Worm (Caenorhabditis elegans): Measurements from ENCODE around the gene Y61A9LA.3.

DNA sequence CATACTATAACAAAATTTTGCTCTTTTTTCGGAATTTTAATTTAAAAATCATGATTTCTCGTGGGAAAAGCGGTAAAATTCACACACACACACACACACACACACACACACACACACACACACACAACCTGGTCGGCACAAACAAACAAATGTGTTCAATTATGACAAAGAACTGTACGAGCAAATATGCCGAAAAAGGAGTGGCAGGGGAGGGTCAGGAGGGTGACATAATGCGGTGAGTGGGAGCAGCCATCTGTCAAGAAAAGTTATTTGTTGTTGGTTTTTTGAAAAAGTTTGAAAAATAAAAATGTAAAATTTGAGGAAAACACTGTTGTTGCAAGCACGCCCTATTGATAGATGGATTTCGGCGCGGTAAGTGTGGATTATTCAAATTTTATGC lies 19.0 kb upstream of the Y61A9LA.3 start:
- TF ChIP-seq ceh-9 (tag; optimal IDR thresholded peaks at IDR 0.05) = no peak
- TF ChIP-seq fos-1 (tag; optimal IDR thresholded peaks at IDR 0.05) = no peak
- no peak for TF ChIP-seq unc-62 (GFP tag; optimal IDR thresholded peaks at IDR 0.05)
- no peak for TF ChIP-seq ztf-11 (tag; optimal IDR thresholded peaks at IDR 0.05)
- no peak for TF ChIP-seq pqm-1 (tag; optimal IDR thresholded peaks at IDR 0.05)
- no peak for TF ChIP-seq nhr-11 (tag; optimal IDR thresholded peaks at IDR 0.05)
- no peak for TF ChIP-seq aly-2 (tag; optimal IDR thresholded peaks at IDR 0.05)
